Fruit fly (Drosophila melanogaster) whole organism, embryonic: ENCODE results near the gene shv.

ENCODE experiments used
- CG10321 ChIP-seq: fragments of 200-800 bp; sonication (Bioruptor generic); IDR thresholded peaks from 2 replicates; pipeline ENCODE4 v1.3.6; 2022; ENCODE audit warnings: missing biosample characterization, missing genetic modification characterization
- CG14860 ChIP-seq: fragments of 200-800 bp; sonication (Bioruptor generic); IDR thresholded peaks from 3 replicates; pipeline ENCODE4 v1.3.6; 2022; ENCODE audit warnings: missing biosample characterization, missing genetic modification characterization; ENCODE audit not compliant: partially characterized antibody
- eve ChIP-seq, 2 experiments: fragments of >200 bp; optimal IDR thresholded peaks; 2 replicates each; lab custom pipeline; 2017; ENCODE audit warnings: missing biosample characterization in 2 of 2, missing genetic modification characterization in 2 of 2
- fru ChIP-seq: fragments of >200 bp; optimal IDR thresholded peaks from 2 replicates; lab custom pipeline; 2017
- pnt ChIP-seq: fragments of 200-800 bp; sonication (Bioruptor generic); optimal IDR thresholded peaks from 3 replicates; lab custom pipeline; 2016; ENCODE audit warnings: missing biosample characterization, missing genetic modification characterization
- psq ChIP-seq: fragments of 200-800 bp; sonication (Bioruptor generic); optimal IDR thresholded peaks from 2 replicates; lab custom pipeline; 2017; ENCODE audit warnings: missing biosample characterization, missing genetic modification characterization

DNA sequence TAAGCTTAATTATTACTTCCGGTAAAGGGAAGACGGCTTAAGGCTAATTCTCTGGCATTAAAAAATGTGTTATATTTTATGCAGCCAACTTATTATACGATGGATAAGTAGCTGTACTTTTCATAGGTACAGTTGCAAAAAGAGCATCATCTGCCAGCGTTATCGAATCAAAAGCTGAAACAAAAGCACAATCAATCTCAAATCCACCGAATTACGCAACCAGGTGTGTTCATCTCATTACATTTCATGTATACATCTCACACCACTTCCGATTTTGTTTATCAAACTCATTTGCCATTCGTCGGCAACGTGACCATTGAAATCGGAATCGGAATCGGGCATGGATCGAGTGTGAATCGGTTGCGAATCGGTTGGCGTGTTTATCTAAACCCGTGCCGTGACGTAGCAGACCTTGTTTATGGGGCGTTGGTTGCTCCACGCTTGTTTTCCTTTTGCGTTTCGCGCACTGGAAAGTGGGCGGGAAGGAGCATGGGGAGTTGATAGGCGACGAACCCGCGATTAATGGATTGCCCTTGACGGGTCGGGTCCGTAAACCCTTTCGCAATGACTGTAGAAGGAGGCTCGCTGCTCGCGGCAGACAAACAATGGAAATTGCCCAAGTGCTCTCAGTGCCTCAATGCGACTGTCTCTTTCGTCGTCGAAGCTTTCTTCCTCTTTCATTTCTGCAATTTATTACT is 32.4 kb downstream of the shv start:
- TF ChIP-seq fru (lab: Kevin White, UChicago) = no peak
- no peak for TF ChIP-seq CG14860 (GFP tag; lab: Robert Waterston, UW)
- no peak for TF ChIP-seq eve (GFP tag; optimal IDR thresholded peaks at IDR 0.05; lab: Kevin White, UChicago)
- TF ChIP-seq CG10321 = no peak
- no peak for TF ChIP-seq psq (GFP tag; lab: Kevin White, UChicago)
- no peak for TF ChIP-seq pnt (GFP tag; lab: Kevin White, UChicago)
